Worm (Caenorhabditis elegans) whole organism, L3 larva: ENCODE measurements around the gene Y116F11B.13.

Source experiments
- fkh-10 ChIP-seq: sonication (generic microtip); optimal IDR thresholded peaks from 2 replicates; lab custom pipeline; 2017; ENCODE audit warnings: missing biosample characterization, missing genetic modification reagents, missing genetic modification characterization
- nhr-28 ChIP-seq: fragments of 150-350 bp; optimal IDR thresholded peaks from 2 replicates; lab custom pipeline; 2014; ENCODE audit warnings: missing biosample characterization, missing genetic modification characterization
- unc-39 ChIP-seq: sonication (generic microtip); optimal IDR thresholded peaks from 4 replicates; lab custom pipeline; 2017; ENCODE audit warnings: missing biosample characterization, missing genetic modification characterization

- no peak for TF ChIP-seq fkh-10 (GFP tag; lab: Kevin White, UChicago)
- TF ChIP-seq nhr-28, result no peak
- no peak for TF ChIP-seq unc-39 (tag; lab: Kevin White, UChicago)
Measured at ce11 chrV:19856933-19857332, 26.1 kb upstream of the Y116F11B.13 start.
